Worm (Caenorhabditis elegans) whole organism, L4 larva: Measurements from ENCODE around the gene Y6E2A.1.

ENCODE experiments used
- F10B5.3 ChIP-seq: sonication (generic microtip); optimal IDR thresholded peaks from 2 replicates; lab custom pipeline; 2016; ENCODE audit warnings: mild to moderate bottlenecking, missing genetic modification characterization, missing compliant biosample characterization
- F37D6.2 ChIP-seq: sonication (generic microtip); optimal IDR thresholded peaks from 2 replicates; lab custom pipeline; 2016; ENCODE audit warnings: mild to moderate bottlenecking, missing genetic modification characterization, missing compliant biosample characterization
- F49E8.2 ChIP-seq: sonication (generic microtip); optimal IDR thresholded peaks from 2 replicates; lab custom pipeline; 2016; ENCODE audit warnings: missing compliant biosample characterization, mild to moderate bottlenecking, missing genetic modification characterization, borderline replicate concordance
- T20F7.1 ChIP-seq: fragments of 200-800 bp; sonication (Bioruptor generic); optimal IDR thresholded peaks from 2 replicates; lab custom pipeline; 2018; ENCODE audit warnings: mild to moderate bottlenecking, missing genetic modification characterization, missing compliant biosample characterization
- Y105C5A.15 ChIP-seq: fragments of 200-800 bp; sonication (Bioruptor generic); IDR thresholded peaks from 2 replicates; pipeline ENCODE4 v1.3.6; 2022; ENCODE audit warnings: missing genetic modification characterization, missing compliant biosample characterization
- Y5F2A.4 ChIP-seq: fragments of 200-800 bp; sonication (Bioruptor generic); optimal IDR thresholded peaks from 2 replicates; lab custom pipeline; 2018; ENCODE audit warnings: mild to moderate bottlenecking, missing genetic modification characterization, missing compliant biosample characterization
- ZK337.2 ChIP-seq: fragments of 200-800 bp; sonication (Bioruptor generic); IDR thresholded peaks from 2 replicates; pipeline ENCODE4 v1.3.6; 2022; ENCODE audit warnings: missing genetic modification reagents, missing genetic modification characterization, missing compliant biosample characterization
- aly-2 ChIP-seq: sonication (generic microtip); optimal IDR thresholded peaks from 2 replicates; lab custom pipeline; 2018; ENCODE audit warnings: missing biosample characterization, missing genetic modification characterization
- arid-1 ChIP-seq: fragments of 200-800 bp; sonication (Bioruptor generic); conservative IDR thresholded peaks from 2 replicates; pipeline ENCODE4 v1.3.6; 2022; ENCODE audit warnings: missing genetic modification reagents, missing genetic modification characterization, missing compliant biosample characterization
- ceh-28 ChIP-seq: fragments of 150-350 bp; optimal IDR thresholded peaks from 2 replicates; lab custom pipeline; 2014; ENCODE audit warnings: missing biosample characterization, missing genetic modification reagents, missing genetic modification characterization
- ceh-62 ChIP-seq: sonication (generic microtip); optimal IDR thresholded peaks from 2 replicates; lab custom pipeline; 2017; ENCODE audit warnings: missing biosample characterization, missing genetic modification characterization
- ces-1 ChIP-seq: fragments of 150-350 bp; sonication (generic microtip); optimal IDR thresholded peaks from 4 replicates; lab custom pipeline; 2014; ENCODE audit warnings: missing biosample characterization, missing genetic modification reagents, missing genetic modification characterization
- daf-12 ChIP-seq: fragments of 150-350 bp; optimal IDR thresholded peaks from 2 replicates; lab custom pipeline; 2014; ENCODE audit warnings: missing biosample characterization, missing genetic modification reagents, missing genetic modification characterization
- daf-16 ChIP-seq, 3 experiments: sonication (generic microtip); optimal IDR thresholded peaks; 2 replicates each; lab custom pipeline; 2016 to 2017; ENCODE audit warnings: missing genetic modification characterization in 3 of 3, missing genetic modification reagents in 3 of 3, mild to moderate bottlenecking in 2 of 3, missing compliant biosample characterization in 2 of 3, missing biosample characterization in 1 of 3, moderate library complexity in 1 of 3
- daf-19 ChIP-seq: fragments of 200-800 bp; sonication (Bioruptor generic); conservative IDR thresholded peaks from 2 replicates; pipeline ENCODE4 v1.3.6; 2022; ENCODE audit warnings: missing genetic modification characterization, missing compliant biosample characterization
- dmd-8 ChIP-seq: fragments of 200-800 bp; sonication (Bioruptor generic); IDR thresholded peaks from 2 replicates; pipeline ENCODE4 v1.3.6; 2022; ENCODE audit warnings: missing genetic modification characterization, missing compliant biosample characterization
- dmd-9 ChIP-seq: fragments of 200-800 bp; sonication (Bioruptor generic); IDR thresholded peaks from 2 replicates; pipeline ENCODE4 v1.3.6; 2022; ENCODE audit warnings: missing genetic modification reagents, missing genetic modification characterization, missing compliant biosample characterization
- duxl-1 ChIP-seq: sonication (generic microtip); optimal IDR thresholded peaks from 2 replicates; lab custom pipeline; 2016; ENCODE audit warnings: mild to moderate bottlenecking, missing genetic modification characterization, moderate library complexity, missing compliant biosample characterization; ENCODE audit not compliant: poor library complexity
- egl-27 ChIP-seq: sonication (generic microtip); optimal IDR thresholded peaks from 3 replicates; lab custom pipeline; 2017; ENCODE audit warnings: missing biosample characterization, missing genetic modification reagents, missing genetic modification characterization
- fkh-10 ChIP-seq: fragments of 150-350 bp; optimal IDR thresholded peaks from 2 replicates; lab custom pipeline; 2014; ENCODE audit warnings: missing biosample characterization, missing genetic modification reagents, missing genetic modification characterization
- fos-1 ChIP-seq: fragments of 150-350 bp; optimal IDR thresholded peaks from 2 replicates; lab custom pipeline; 2014; ENCODE audit warnings: missing biosample characterization, missing genetic modification characterization
- hlh-11 ChIP-seq: fragments of 200-800 bp; sonication (Bioruptor generic); optimal IDR thresholded peaks from 2 replicates; lab custom pipeline; 2018; ENCODE audit warnings: mild to moderate bottlenecking, missing genetic modification characterization, missing compliant biosample characterization
- hlh-30 ChIP-seq: sonication (generic microtip); optimal IDR thresholded peaks from 2 replicates; lab custom pipeline; 2017; ENCODE audit warnings: antibody characterized with exemption, mild to moderate bottlenecking, missing genetic modification characterization, missing compliant biosample characterization; ENCODE audit not compliant: insufficient read depth
- hmg-1.1 ChIP-seq: fragments of 200-800 bp; sonication (Bioruptor generic); IDR thresholded peaks from 2 replicates; pipeline ENCODE4 v1.3.6; 2022; ENCODE audit warnings: missing genetic modification reagents, missing genetic modification characterization, missing compliant biosample characterization
- lim-7 ChIP-seq: fragments of 200-800 bp; sonication (Bioruptor generic); IDR thresholded peaks from 2 replicates; pipeline ENCODE4 v1.3.6; 2022; ENCODE audit warnings: missing genetic modification characterization, missing compliant biosample characterization
- lin-1 ChIP-seq: fragments of 200-800 bp; sonication (Bioruptor generic); IDR thresholded peaks from 2 replicates; pipeline ENCODE4 v1.3.6; 2022; ENCODE audit warnings: missing genetic modification reagents, missing genetic modification characterization, missing compliant biosample characterization
- lin-15B ChIP-seq: fragments of 150-350 bp; sonication (generic microtip); optimal IDR thresholded peaks from 3 replicates; lab custom pipeline; 2014; ENCODE audit warnings: missing biosample characterization, missing genetic modification characterization
- lin-29 ChIP-seq: fragments of 200-800 bp; sonication (Bioruptor generic); IDR thresholded peaks from 2 replicates; pipeline ENCODE4 v1.3.6; 2022; ENCODE audit warnings: missing genetic modification reagents, missing genetic modification characterization, missing compliant biosample characterization
- lin-38 ChIP-seq: fragments of 200-800 bp; sonication (Bioruptor generic); IDR thresholded peaks from 2 replicates; pipeline ENCODE4 v1.3.6; 2022; ENCODE audit warnings: missing genetic modification reagents, missing genetic modification characterization, missing compliant biosample characterization
- madf-5 ChIP-seq, 2 experiments: fragments of 200-800 bp; sonication (Bioruptor generic); IDR thresholded peaks; 2 replicates each; pipeline ENCODE4 v1.3.6; 2022; ENCODE audit warnings: missing compliant biosample characterization in 2 of 2, missing genetic modification characterization in 2 of 2
- mdl-1 ChIP-seq, 2 experiments: fragments of 150-350 bp in 1 of 2; sonication (generic microtip) in 1 of 2; optimal IDR thresholded peaks; 2 replicates each; lab custom pipeline; 2014 to 2017; ENCODE audit warnings: missing biosample characterization in 2 of 2, missing genetic modification characterization in 2 of 2
- nhr-10 ChIP-seq: fragments of 150-350 bp; optimal IDR thresholded peaks from 2 replicates; lab custom pipeline; 2014; ENCODE audit warnings: missing biosample characterization, missing genetic modification characterization
- nhr-11 ChIP-seq: fragments of 150-350 bp; optimal IDR thresholded peaks from 2 replicates; lab custom pipeline; 2014; ENCODE audit warnings: missing biosample characterization, missing genetic modification characterization
- nhr-111 ChIP-seq: fragments of 200-800 bp; sonication (Bioruptor generic); optimal IDR thresholded peaks from 2 replicates; lab custom pipeline; 2018; ENCODE audit warnings: mild to moderate bottlenecking, missing genetic modification characterization, missing compliant biosample characterization
- nhr-28 ChIP-seq: fragments of 150-350 bp; optimal IDR thresholded peaks from 2 replicates; lab custom pipeline; 2014; ENCODE audit warnings: missing biosample characterization, missing genetic modification characterization
- nhr-42 ChIP-seq: fragments of 200-800 bp; sonication (Bioruptor generic); IDR thresholded peaks from 2 replicates; pipeline ENCODE4 v1.3.6; 2022; ENCODE audit warnings: missing genetic modification characterization, missing compliant biosample characterization
- nhr-48 ChIP-seq: sonication (generic microtip); optimal IDR thresholded peaks from 2 replicates; lab custom pipeline; 2016; ENCODE audit warnings: mild to moderate bottlenecking, missing genetic modification characterization, missing compliant biosample characterization
- php-3 ChIP-seq: fragments of 200-800 bp; sonication (Bioruptor generic); IDR thresholded peaks from 2 replicates; pipeline ENCODE4 v1.3.6; 2022; ENCODE audit warnings: missing genetic modification reagents, missing genetic modification characterization, missing compliant biosample characterization
- pqm-1 ChIP-seq: sonication (generic microtip); optimal IDR thresholded peaks from 2 replicates; lab custom pipeline; 2017; ENCODE audit warnings: missing biosample characterization, missing genetic modification characterization
- saeg-2 ChIP-seq: fragments of 200-800 bp; sonication (Bioruptor generic); IDR thresholded peaks from 2 replicates; pipeline ENCODE4 v1.3.6; 2022; ENCODE audit warnings: missing genetic modification reagents, missing genetic modification characterization, missing compliant biosample characterization
- sdz-12 ChIP-seq: fragments of 200-800 bp; sonication (Bioruptor generic); optimal IDR thresholded peaks from 2 replicates; lab custom pipeline; 2018; ENCODE audit warnings: mild to moderate bottlenecking, missing genetic modification characterization, missing compliant biosample characterization
- snpc-1.2 ChIP-seq: fragments of 200-800 bp; sonication (Bioruptor generic); IDR thresholded peaks from 2 replicates; pipeline ENCODE4 v1.3.6; 2022; ENCODE audit warnings: missing genetic modification reagents, missing genetic modification characterization, missing compliant biosample characterization
- snpc-4 ChIP-seq: fragments of 150-350 bp; optimal IDR thresholded peaks from 2 replicates; lab custom pipeline; 2014; ENCODE audit warnings: missing biosample characterization, missing genetic modification characterization
- spr-3 ChIP-seq: fragments of 200-800 bp; sonication (Bioruptor generic); optimal IDR thresholded peaks from 2 replicates; lab custom pipeline; 2018; ENCODE audit warnings: mild to moderate bottlenecking, missing genetic modification characterization, missing compliant biosample characterization
- tag-97 ChIP-seq: fragments of 200-800 bp; sonication (Bioruptor generic); IDR thresholded peaks from 2 replicates; pipeline ENCODE4 v1.3.6; 2022; ENCODE audit warnings: missing genetic modification characterization, missing compliant biosample characterization
- unc-39 ChIP-seq: sonication (generic microtip); optimal IDR thresholded peaks from 2 replicates; lab custom pipeline; 2017; ENCODE audit warnings: missing biosample characterization, missing genetic modification characterization
- vab-7 ChIP-seq: fragments of 200-800 bp; sonication (Bioruptor generic); IDR thresholded peaks from 2 replicates; pipeline ENCODE4 v1.3.6; 2022; ENCODE audit warnings: missing genetic modification reagents, missing genetic modification characterization, missing compliant biosample characterization
- zfp-3 ChIP-seq: fragments of 200-800 bp; sonication (Bioruptor generic); conservative IDR thresholded peaks from 2 replicates; pipeline ENCODE4 v1.3.6; 2022; ENCODE audit warnings: missing genetic modification reagents, missing genetic modification characterization, missing compliant biosample characterization
- zip-11 ChIP-seq: fragments of 200-800 bp; sonication (Bioruptor generic); IDR thresholded peaks from 2 replicates; pipeline ENCODE4 v1.3.6; 2022; ENCODE audit warnings: missing genetic modification characterization, missing compliant biosample characterization
- ztf-11 ChIP-seq: fragments of 150-350 bp; optimal IDR thresholded peaks from 2 replicates; lab custom pipeline; 2014; ENCODE audit warnings: missing biosample characterization, missing genetic modification characterization
- ztf-7 ChIP-seq: fragments of 150-350 bp; optimal IDR thresholded peaks from 2 replicates; lab custom pipeline; 2014; ENCODE audit warnings: missing biosample characterization, missing genetic modification characterization

Gene Y6E2A.1

DNA sequence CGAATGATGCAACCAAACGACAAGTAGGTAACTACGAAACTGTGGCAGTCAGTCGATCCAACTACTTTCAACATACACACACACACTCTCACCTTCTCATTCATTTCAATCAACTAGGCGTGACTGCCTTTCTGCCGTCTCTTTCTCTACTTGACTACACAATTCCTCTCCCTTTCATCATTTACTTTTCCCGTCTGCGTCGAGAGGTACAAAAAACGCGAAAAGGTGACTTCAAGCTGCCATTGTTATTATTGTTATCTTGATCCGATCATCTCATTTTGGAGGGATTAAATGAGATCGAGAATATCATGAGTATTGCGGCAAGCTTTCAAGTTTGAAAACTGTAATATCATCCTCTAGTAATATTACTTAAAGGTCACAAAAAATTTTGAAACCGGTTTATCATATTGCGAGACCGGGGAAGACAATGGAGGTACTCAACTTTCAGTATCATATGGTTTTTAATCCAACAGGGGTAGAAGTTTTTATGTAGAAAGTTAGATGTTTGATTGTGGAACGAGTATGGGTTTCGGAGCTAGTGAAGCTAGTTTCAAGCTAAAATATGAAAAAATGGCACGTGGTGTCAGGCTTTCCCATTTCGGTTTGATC lies 46.1 kb downstream of the Y6E2A.1 start (continued):
- TF ChIP-seq egl-27 (tag; lab: Kevin White, UChicago) (no peak), madf-5 (GFP tag; IDR thresholded peaks at IDR 0.05; lab: Robert Waterston, UW) (no peak), snpc-4 (tag; lab: Kevin White, UChicago) (no peak), Y105C5A.15 (GFP tag; lab: Robert Waterston, UW) (no peak), tag-97 (GFP tag; lab: Robert Waterston, UW) (no peak), arid-1 (GFP tag; lab: Robert Waterston, UW) (no peak), Y5F2A.4 (GFP tag; lab: Kevin White, UChicago) (no peak), pqm-1 (tag; lab: Kevin White, UChicago) (peak; percentile 1), dmd-9 (no peak), daf-19 (GFP tag; lab: Robert Waterston, UW) (no peak), vab-7 (no peak), F10B5.3 (no peak), ces-1 (GFP tag; lab: Kevin White, UChicago) (no peak), duxl-1 (tag; lab: Kevin White, UChicago) (no peak), daf-12 (tag; lab: Kevin White, UChicago) (no peak), hlh-11 (tag; lab: Kevin White, UChicago) (peak; percentile 71), hmg-1.1 (GFP tag; lab: Robert Waterston, UW) (no peak; the same call in 1 of the 2 replicates), snpc-1.2 (GFP tag; lab: Robert Waterston, UW) (no peak), nhr-10 (tag; lab: Kevin White, UChicago) (no peak), lim-7 (GFP tag; lab: Robert Waterston, UW) (no peak), T20F7.1 (peak; percentile 38), daf-16 (GFP tag; optimal IDR thresholded peaks at IDR 0.05; lab: Kevin White, UChicago) (no peak), daf-16 (tag; optimal IDR thresholded peaks at IDR 0.05; lab: Kevin White, UChicago) (peak; percentile 30), F49E8.2 (no peak), hlh-30 (tag; lab: Kevin White, UChicago) (peak; percentile 73), nhr-11 (tag; lab: Kevin White, UChicago) (peak; percentile 60), lin-1 (GFP tag; lab: Robert Waterston, UW) (no peak), zfp-3 (GFP tag; lab: Robert Waterston, UW) (no peak), saeg-2 (GFP tag; lab: Robert Waterston, UW) (no peak), mdl-1 (tag; optimal IDR thresholded peaks at IDR 0.05; lab: Kevin White, UChicago) (peak in 1 of 2 experiments; percentile 36), ceh-28 (tag; lab: Kevin White, UChicago) (no peak), zip-11 (GFP tag; lab: Robert Waterston, UW) (no peak), dmd-8 (GFP tag; lab: Robert Waterston, UW) (no peak), lin-15B (tag; lab: Kevin White, UChicago) (no peak), spr-3 (no peak), lin-38 (GFP tag; lab: Robert Waterston, UW) (no peak), ztf-11 (tag; lab: Kevin White, UChicago) (no peak), aly-2 (tag; lab: Kevin White, UChicago) (no peak), fkh-10 (GFP tag; lab: Kevin White, UChicago) (no peak), php-3 (GFP tag; lab: Robert Waterston, UW) (no peak), ztf-7 (tag; lab: Kevin White, UChicago) (no peak), sdz-12 (GFP tag; lab: Kevin White, UChicago) (no peak), lin-29 (GFP tag; lab: Robert Waterston, UW) (no peak), ZK337.2 (GFP tag; lab: Robert Waterston, UW) (no peak), nhr-42 (GFP tag; lab: Robert Waterston, UW) (no peak), unc-39 (no peak), F37D6.2 (no peak), nhr-28 (tag; lab: Kevin White, UChicago) (peak; percentile 96), ceh-62 (tag; lab: Kevin White, UChicago) (no peak), nhr-111 (no peak), nhr-48 (tag; lab: Kevin White, UChicago) (peak; percentile 13), fos-1 (tag; lab: Kevin White, UChicago) (no peak)
